Fruit fly (Drosophila melanogaster): ENCODE measurements around the gene CG8675.

dm6 chrX:17215004-17215403 is 34.3 kb downstream of the CG8675 start, which contains the start of gene CG5162:
- TF ChIP-seq EcR (GFP tag; optimal IDR thresholded peaks at IDR 0.05) (no peak), Dll (optimal IDR thresholded peaks at IDR 0.05) (no peak), CG8478 (optimal IDR thresholded peaks at IDR 0.05) (no peak), usp (GFP tag; optimal IDR thresholded peaks at IDR 0.05) (no peak), psq (optimal IDR thresholded peaks at IDR 0.05) (no peak), pan (optimal IDR thresholded peaks at IDR 0.05) (no peak)
